Worm (Caenorhabditis elegans): Measurements from ENCODE around the gene ZK1320.11.

DNA sequence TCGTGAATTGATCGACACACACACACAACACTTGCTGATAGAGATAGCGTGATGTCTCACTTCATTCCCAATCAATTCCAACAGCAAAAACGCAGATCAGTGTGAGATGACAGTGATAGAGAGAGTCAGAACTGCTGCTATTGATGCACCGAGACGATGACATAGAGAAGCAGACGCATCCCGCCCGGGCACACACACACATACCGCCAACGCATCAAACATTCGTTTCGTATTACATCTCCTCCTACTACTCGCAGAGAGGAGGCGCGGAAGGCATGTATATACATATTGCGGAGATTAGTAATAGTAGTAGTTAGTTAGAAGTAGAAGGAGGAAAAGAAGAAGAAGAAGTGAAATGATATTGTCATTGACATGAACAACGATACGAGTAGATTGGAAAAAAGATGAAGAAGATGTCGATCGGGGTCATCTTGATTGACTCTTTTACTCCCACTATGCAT is 48.0 kb upstream of the ZK1320.11 start:
- TF ChIP-seq sea-1 (GFP tag; conservative IDR thresholded peaks at IDR 0.05) (no peak), hnd-1 (tag; optimal IDR thresholded peaks at IDR 0.05) (no peak), ama-1 (optimal IDR thresholded peaks at IDR 0.05) (no peak)
